Fruit fly (Drosophila melanogaster) whole organism, wandering third instar larva: ENCODE measurements around the gene Abi.

Source experiments
- Abd-B ChIP-seq: fragments of >200 bp; optimal IDR thresholded peaks from 2 replicates; lab custom pipeline; 2017; ENCODE audit warnings: missing biosample characterization, missing genetic modification characterization
- CG32264 ChIP-seq: fragments of 200-800 bp; sonication (Bioruptor generic); optimal IDR thresholded peaks from 2 replicates; lab custom pipeline; 2016; ENCODE audit warnings: missing biosample characterization, missing genetic modification characterization
- CrebA ChIP-seq: fragments of 200-800 bp; sonication (Bioruptor generic); optimal IDR thresholded peaks from 2 replicates; lab custom pipeline; 2016; ENCODE audit warnings: missing biosample characterization, mild to moderate bottlenecking, missing genetic modification characterization, borderline replicate concordance
- Dfd ChIP-seq: fragments of >200 bp; optimal IDR thresholded peaks from 2 replicates; lab custom pipeline; 2017; ENCODE audit warnings: missing biosample characterization, missing genetic modification characterization
- HLH106 ChIP-seq: fragments of 200-800 bp; optimal IDR thresholded peaks from 3 replicates; lab custom pipeline; 2019; ENCODE audit warnings: missing biosample characterization, mild to moderate bottlenecking, missing genetic modification characterization, moderate library complexity
- Hr78 ChIP-seq: fragments of >200 bp; optimal IDR thresholded peaks from 2 replicates; lab custom pipeline; 2017; ENCODE audit warnings: missing biosample characterization, missing genetic modification characterization
- br ChIP-seq: fragments of 200-800 bp; sonication (Bioruptor generic); optimal IDR thresholded peaks from 2 replicates; lab custom pipeline; 2016; ENCODE audit warnings: missing biosample characterization, missing genetic modification characterization
- dsf ChIP-seq: sonication (Bioruptor generic); optimal IDR thresholded peaks from 2 replicates; lab custom pipeline; 2016; ENCODE audit warnings: missing biosample characterization, missing genetic modification characterization, borderline replicate concordance
- foxo ChIP-seq, 2 experiments: fragments of 200-800 bp; sonication (Bioruptor generic); optimal IDR thresholded peaks; 2 replicates in 1 of 2; 3 replicates in 1 of 2; lab custom pipeline; 2016 to 2017; ENCODE audit warnings: missing biosample characterization in 2 of 2, missing genetic modification characterization in 2 of 2
- fru ChIP-seq: fragments of 200-800 bp; sonication (Bioruptor generic); optimal IDR thresholded peaks from 3 replicates; lab custom pipeline; 2016; ENCODE audit warnings: missing biosample characterization, mild to moderate bottlenecking, missing genetic modification characterization
- h ChIP-seq: fragments of 200-800 bp; sonication (Bioruptor generic); optimal IDR thresholded peaks from 3 replicates; lab custom pipeline; 2016; ENCODE audit warnings: missing biosample characterization, mild to moderate bottlenecking, missing genetic modification characterization
- lola ChIP-seq: fragments of >200 bp; optimal IDR thresholded peaks from 2 replicates; lab custom pipeline; 2017; ENCODE audit warnings: missing biosample characterization, missing genetic modification characterization
- usp ChIP-seq: fragments of >200 bp; optimal IDR thresholded peaks from 2 replicates; lab custom pipeline; 2017; ENCODE audit warnings: missing biosample characterization, missing genetic modification characterization
- woc ChIP-seq: sonication (Bioruptor generic); optimal IDR thresholded peaks from 2 replicates; lab custom pipeline; 2016; ENCODE audit warnings: missing biosample characterization, mild to moderate bottlenecking, missing genetic modification characterization

DNA sequence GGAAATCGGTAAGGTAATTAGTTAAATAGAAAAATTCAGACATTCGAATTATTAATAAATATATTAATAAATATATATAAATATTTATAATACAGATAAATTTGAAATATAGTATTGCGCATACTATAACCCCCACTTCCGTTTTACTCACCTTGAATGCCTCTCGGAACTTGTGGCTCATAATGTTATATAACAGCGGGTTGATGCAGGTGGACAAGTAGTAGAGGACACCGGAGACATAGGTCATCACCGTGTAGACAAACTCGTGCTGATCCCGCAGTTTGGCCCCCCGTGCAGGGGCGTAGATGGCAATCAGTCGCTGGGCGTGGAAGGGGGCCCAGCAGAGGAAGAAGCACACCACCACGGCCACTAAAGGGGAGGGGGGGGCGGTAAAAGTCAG is 21.3 kb downstream of the Abi start:
- TF ChIP-seq lola (no peak), fru (GFP tag; lab: Kevin White, UChicago) (no peak), br (GFP tag; lab: Kevin White, UChicago) (no peak), h (GFP tag; lab: Kevin White, UChicago) (no peak), Dfd (no peak), foxo (GFP tag; optimal IDR thresholded peaks at IDR 0.05; lab: Kevin White, UChicago) (no peak), CrebA (no peak), CG32264 (GFP tag; lab: Kevin White, UChicago) (no peak), HLH106 (tag; lab: Kevin White, UChicago) (no peak), woc (GFP tag; lab: Kevin White, UChicago) (no peak), Abd-B (GFP tag; lab: Kevin White, UChicago) (no peak), usp (GFP tag; lab: Kevin White, UChicago) (no peak), dsf (no peak), Hr78 (no peak)
